Worm (Caenorhabditis elegans) whole organism, midembryonic: ENCODE measurements around the gene atf-6.

ENCODE experiments used
- cog-1 ChIP-seq: sonication (generic microtip); optimal IDR thresholded peaks from 2 replicates; lab custom pipeline; 2016; ENCODE audit warnings: missing genetic modification characterization, missing compliant biosample characterization
- klf-2 ChIP-seq: fragments of 200-800 bp; sonication (Bioruptor generic); conservative IDR thresholded peaks from 2 replicates; pipeline ENCODE4 v1.3.6; 2022; ENCODE audit warnings: missing genetic modification reagents, missing genetic modification characterization, missing compliant biosample characterization
- med-1 ChIP-seq: sonication (generic microtip); optimal IDR thresholded peaks from 2 replicates; lab custom pipeline; 2017; ENCODE audit warnings: missing genetic modification characterization, mild to moderate bottlenecking, missing compliant biosample characterization, antibody characterized with exemption, missing genetic modification reagents; ENCODE audit not compliant: insufficient read depth
- ref-1 ChIP-seq: fragments of 200-800 bp; sonication (Bioruptor generic); conservative IDR thresholded peaks from 2 replicates; pipeline ENCODE4 v1.3.6; 2022; ENCODE audit warnings: missing genetic modification reagents, missing genetic modification characterization, missing compliant biosample characterization
- tab-1 ChIP-seq: fragments of 200-800 bp; sonication (Bioruptor generic); IDR thresholded peaks from 2 replicates; pipeline ENCODE4 v1.3.6; 2022; ENCODE audit warnings: missing genetic modification characterization, missing compliant biosample characterization
- ztf-29 ChIP-seq: fragments of 200-800 bp; sonication (Bioruptor generic); IDR thresholded peaks from 2 replicates; pipeline ENCODE4 v1.3.6; 2022; ENCODE audit warnings: missing genetic modification reagents, missing genetic modification characterization, missing compliant biosample characterization

DNA sequence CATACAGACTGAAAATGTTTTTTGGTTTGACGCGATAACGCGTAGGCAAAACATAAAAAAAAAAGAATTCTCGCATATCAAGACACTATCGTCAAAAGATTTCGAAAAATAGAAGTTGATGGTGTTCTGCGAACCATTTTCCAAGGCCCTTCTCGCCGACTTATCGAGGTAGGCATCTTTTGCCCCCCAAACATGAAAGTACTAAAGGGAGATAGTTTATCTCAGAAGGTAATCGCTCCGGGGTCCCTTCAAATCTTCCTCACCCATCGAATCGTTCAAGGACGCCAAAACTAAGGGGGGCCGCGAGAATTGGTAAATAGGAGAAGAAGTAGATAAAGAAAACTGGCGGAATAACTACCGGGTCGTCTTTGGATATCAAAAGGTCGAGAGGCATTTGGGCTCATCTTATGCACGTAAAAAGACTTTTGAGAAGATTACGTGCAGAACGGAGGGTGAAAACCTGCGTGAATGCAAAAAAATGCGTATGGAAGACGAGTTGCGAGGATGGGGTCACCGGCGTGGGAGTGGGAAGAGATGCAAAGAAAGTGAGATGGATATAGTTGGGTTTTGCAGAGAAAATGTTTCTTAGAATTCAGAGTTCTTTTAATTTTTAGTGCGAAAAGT is 30.7 kb downstream of the atf-6 start:
- TF ChIP-seq med-1 (GFP tag; lab: Kevin White, UChicago) (no peak), cog-1 (tag; lab: Kevin White, UChicago) (no peak), klf-2 (GFP tag; lab: Robert Waterston, UW) (no peak), ref-1 (GFP tag; lab: Robert Waterston, UW) (no peak), ztf-29 (GFP tag; lab: Robert Waterston, UW) (no peak), tab-1 (no peak)
